Fruit fly (Drosophila melanogaster) whole organism, embryonic: Measurements from ENCODE around the gene CG32195.
A peak's percentile ranks its signal among the peaks of the same experiment; 100 is the strongest.

Experiments
- CG10274 ChIP-seq: fragments of 200-800 bp; sonication (Bioruptor generic); optimal IDR thresholded peaks from 3 replicates; lab custom pipeline; 2017; ENCODE audit warnings: missing biosample characterization, mild to moderate bottlenecking, missing genetic modification characterization
- CG10321 ChIP-seq: fragments of 200-800 bp; sonication (Bioruptor generic); IDR thresholded peaks from 2 replicates; pipeline ENCODE4 v1.3.6; 2022; ENCODE audit warnings: missing biosample characterization, missing genetic modification characterization
- CG10959 ChIP-seq: fragments of 200-800 bp; sonication (Bioruptor generic); IDR thresholded peaks from 2 replicates; pipeline ENCODE4 v1.3.6; 2022; ENCODE audit warnings: missing biosample characterization, missing genetic modification characterization
- CG12104 ChIP-seq: fragments of 200-800 bp; sonication (Bioruptor generic); optimal IDR thresholded peaks from 3 replicates; lab custom pipeline; 2016; ENCODE audit warnings: missing biosample characterization, missing genetic modification characterization
- CG14441 ChIP-seq: fragments of 200-800 bp; sonication (Bioruptor generic); IDR thresholded peaks from 2 replicates; pipeline ENCODE4 v1.3.6; 2022; ENCODE audit warnings: missing biosample characterization, missing genetic modification characterization
- CG17568 ChIP-seq: fragments of 200-800 bp; sonication (Bioruptor generic); optimal IDR thresholded peaks from 2 replicates; lab custom pipeline; 2018; ENCODE audit warnings: missing biosample characterization, mild to moderate bottlenecking, missing genetic modification characterization, moderate library complexity
- CG18011 ChIP-seq: fragments of 200-800 bp; sonication (Bioruptor generic); optimal IDR thresholded peaks from 2 replicates; lab custom pipeline; 2017; ENCODE audit warnings: missing biosample characterization, missing genetic modification characterization, mild to moderate bottlenecking, moderate library complexity, missing genotype
- CG18262 ChIP-seq: fragments of 200-800 bp; optimal IDR thresholded peaks from 3 replicates; lab custom pipeline; 2019; ENCODE audit warnings: missing biosample characterization, mild to moderate bottlenecking, missing genetic modification characterization, moderate library complexity
- CG2875 ChIP-seq: fragments of 200-800 bp; sonication (Bioruptor generic); optimal IDR thresholded peaks from 2 replicates; lab custom pipeline; 2017; ENCODE audit warnings: missing biosample characterization, mild to moderate bottlenecking, missing genetic modification characterization, missing genetic modification reagents
- CG34376 ChIP-seq: fragments of 200-800 bp; sonication (Bioruptor generic); optimal IDR thresholded peaks from 2 replicates; lab custom pipeline; 2018; ENCODE audit warnings: missing biosample characterization, mild to moderate bottlenecking, missing genetic modification characterization
- CG42726 ChIP-seq: fragments of 200-800 bp; sonication (Bioruptor generic); IDR thresholded peaks from 2 replicates; pipeline ENCODE4 v1.3.6; 2022; ENCODE audit warnings: missing biosample characterization, missing genetic modification characterization; ENCODE audit not compliant: partially characterized antibody
- CG4282 ChIP-seq: fragments of 200-800 bp; sonication (Bioruptor generic); optimal IDR thresholded peaks from 2 replicates; lab custom pipeline; 2016; ENCODE audit warnings: missing biosample characterization, missing genetic modification characterization
- CG6765 ChIP-seq: fragments of 200-800 bp; sonication (Bioruptor generic); optimal IDR thresholded peaks from 3 replicates; lab custom pipeline; 2017; ENCODE audit warnings: missing biosample characterization, mild to moderate bottlenecking, missing genetic modification characterization
- CG7271 ChIP-seq: fragments of 200-800 bp; sonication (Bioruptor generic); optimal IDR thresholded peaks from 2 replicates; lab custom pipeline; 2018; ENCODE audit warnings: missing biosample characterization, mild to moderate bottlenecking, missing genetic modification characterization, moderate library complexity
- CG7357 ChIP-seq: fragments of 200-800 bp; sonication (Bioruptor generic); IDR thresholded peaks from 3 replicates; pipeline ENCODE4 v1.3.6; 2022; ENCODE audit warnings: missing biosample characterization, missing genetic modification characterization
- CG7372 ChIP-seq: fragments of 200-800 bp; sonication (Bioruptor generic); IDR thresholded peaks from 2 replicates; pipeline ENCODE4 v1.3.6; 2022; ENCODE audit warnings: missing biosample characterization, missing genetic modification characterization
- CG7745 ChIP-seq: fragments of 200-800 bp; sonication (Bioruptor generic); optimal IDR thresholded peaks from 2 replicates; lab custom pipeline; 2018; ENCODE audit warnings: missing biosample characterization, mild to moderate bottlenecking, missing genetic modification characterization, moderate library complexity
- CG9609 ChIP-seq: fragments of 200-800 bp; sonication (Bioruptor generic); optimal IDR thresholded peaks from 3 replicates; lab custom pipeline; 2016; ENCODE audit warnings: missing biosample characterization, missing genetic modification characterization
- Dip3 ChIP-seq: fragments of 200-800 bp; sonication (Bioruptor generic); optimal IDR thresholded peaks from 3 replicates; lab custom pipeline; 2016; ENCODE audit warnings: missing biosample characterization, missing genetic modification characterization
- Fer1 ChIP-seq: fragments of 200-800 bp; sonication (Bioruptor generic); optimal IDR thresholded peaks from 2 replicates; lab custom pipeline; 2017; ENCODE audit warnings: missing biosample characterization, mild to moderate bottlenecking, missing genetic modification characterization
- Fer3 ChIP-seq: fragments of 200-800 bp; sonication (Bioruptor generic); optimal IDR thresholded peaks from 2 replicates; lab custom pipeline; 2018; ENCODE audit warnings: missing biosample characterization, mild to moderate bottlenecking, missing genetic modification characterization, moderate library complexity
- Gsc ChIP-seq: fragments of 200-800 bp; sonication (Bioruptor generic); IDR thresholded peaks from 2 replicates; pipeline ENCODE4 v1.3.6; 2022; ENCODE audit warnings: missing biosample characterization, missing genetic modification characterization
- Neu2 ChIP-seq: fragments of 200-800 bp; sonication (Bioruptor generic); optimal IDR thresholded peaks from 3 replicates; lab custom pipeline; 2016; ENCODE audit warnings: missing biosample characterization, missing genetic modification characterization, borderline replicate concordance
- Optix ChIP-seq: fragments of 200-800 bp; sonication (Bioruptor generic); IDR thresholded peaks from 3 replicates; pipeline ENCODE4 v1.3.6; 2022; ENCODE audit warnings: missing biosample characterization, missing genetic modification characterization
- Pdp1 ChIP-seq, 2 experiments: fragments of 200-800 bp; sonication (Bioruptor generic); optimal IDR thresholded peaks; 3 replicates each; lab custom pipeline; 2016; ENCODE audit warnings: missing biosample characterization in 2 of 2, missing genetic modification characterization in 2 of 2, mild to moderate bottlenecking in 1 of 2, moderate library complexity in 1 of 2
- Ravus ChIP-seq: fragments of 200-800 bp; sonication (Bioruptor generic); IDR thresholded peaks from 2 replicates; pipeline ENCODE4 v1.3.6; 2022; ENCODE audit warnings: missing biosample characterization, missing genetic modification characterization
- Scr ChIP-seq: fragments of 200-800 bp; sonication (Bioruptor generic); IDR thresholded peaks from 2 replicates; pipeline ENCODE4 v1.3.6; 2022; ENCODE audit warnings: missing biosample characterization, missing genetic modification characterization; ENCODE audit not compliant: partially characterized antibody
- Tbp ChIP-seq: fragments of >200 bp; optimal IDR thresholded peaks from 2 replicates; lab custom pipeline; 2018; ENCODE audit warnings: missing biosample characterization, missing genetic modification characterization
- az2 ChIP-seq: fragments of 200-800 bp; sonication (Bioruptor generic); optimal IDR thresholded peaks from 3 replicates; lab custom pipeline; 2016; ENCODE audit warnings: missing biosample characterization, missing genetic modification characterization
- bab2 ChIP-seq: fragments of 200-800 bp; sonication (Bioruptor generic); optimal IDR thresholded peaks from 2 replicates; lab custom pipeline; 2016; ENCODE audit warnings: missing biosample characterization, missing genetic modification characterization
- chm ChIP-seq: fragments of 200-800 bp; sonication (Bioruptor generic); IDR thresholded peaks from 2 replicates; pipeline ENCODE4 v1.3.6; 2022; ENCODE audit warnings: missing biosample characterization, missing genetic modification characterization
- dpn ChIP-seq, 2 experiments: fragments of 200-800 bp; sonication (Bioruptor generic); optimal IDR thresholded peaks; 3 replicates each; lab custom pipeline; 2016; ENCODE audit warnings: missing biosample characterization in 2 of 2, missing genetic modification characterization in 2 of 2
- en ChIP-seq: fragments of 200-800 bp; sonication (Bioruptor generic); optimal IDR thresholded peaks from 2 replicates; lab custom pipeline; 2016; ENCODE audit warnings: missing biosample characterization, missing genetic modification characterization
- fd102C ChIP-seq: fragments of 200-800 bp; sonication (Bioruptor generic); optimal IDR thresholded peaks from 2 replicates; lab custom pipeline; 2018; ENCODE audit warnings: missing biosample characterization, mild to moderate bottlenecking, missing genetic modification characterization, moderate library complexity
- fd64A ChIP-seq: fragments of 200-800 bp; sonication (Bioruptor generic); optimal IDR thresholded peaks from 3 replicates; lab custom pipeline; 2018; ENCODE audit warnings: missing biosample characterization, mild to moderate bottlenecking, missing genetic modification characterization
- gem ChIP-seq: fragments of 200-800 bp; sonication (Bioruptor generic); optimal IDR thresholded peaks from 2 replicates; lab custom pipeline; 2019; ENCODE audit warnings: missing biosample characterization, mild to moderate bottlenecking, missing genetic modification characterization, moderate library complexity
- gro ChIP-seq: fragments of 200-800 bp; sonication (Bioruptor generic); optimal IDR thresholded peaks from 2 replicates; lab custom pipeline; 2016; ENCODE audit warnings: missing biosample characterization, missing genetic modification characterization
- ham ChIP-seq: fragments of 200-800 bp; sonication (Bioruptor generic); IDR thresholded peaks from 2 replicates; pipeline ENCODE4 v1.3.6; 2022; ENCODE audit warnings: missing biosample characterization, missing genetic modification characterization
- insv ChIP-seq, 2 experiments: fragments of 200-800 bp; sonication (Bioruptor generic); optimal IDR thresholded peaks; 3 replicates each; lab custom pipeline; 2016 to 2018; ENCODE audit warnings: missing biosample characterization in 2 of 2, missing genetic modification characterization in 2 of 2
- kah ChIP-seq: fragments of 200-800 bp; sonication (Bioruptor generic); optimal IDR thresholded peaks from 2 replicates; lab custom pipeline; 2018; ENCODE audit warnings: missing biosample characterization, mild to moderate bottlenecking, missing genetic modification characterization
- lov ChIP-seq, 2 experiments: fragments of 200-800 bp in 1 of 2; fragments of >200 bp in 1 of 2; sonication (Bioruptor generic) in 1 of 2; IDR thresholded peaks in 1 of 2; optimal IDR thresholded peaks in 1 of 2; 2 replicates in 1 of 2; 3 replicates in 1 of 2; pipeline versions ENCODE4 v1.3.6 to Lab custom; 2017 to 2022; ENCODE audit warnings: missing biosample characterization in 1 of 2, missing genetic modification characterization in 1 of 2
- nmo ChIP-seq: fragments of 200-800 bp; sonication (Bioruptor generic); optimal IDR thresholded peaks from 2 replicates; lab custom pipeline; 2018; ENCODE audit warnings: missing biosample characterization, mild to moderate bottlenecking, missing genetic modification characterization, moderate library complexity
- pfk ChIP-seq: fragments of 200-800 bp; sonication (Bioruptor generic); optimal IDR thresholded peaks from 2 replicates; lab custom pipeline; 2018; ENCODE audit warnings: missing biosample characterization, mild to moderate bottlenecking, missing genetic modification characterization, moderate library complexity
- run ChIP-seq: fragments of 200-800 bp; sonication (Bioruptor generic); optimal IDR thresholded peaks from 3 replicates; lab custom pipeline; 2018; ENCODE audit warnings: missing biosample characterization, mild to moderate bottlenecking, missing genetic modification characterization
- scrt ChIP-seq: fragments of 200-800 bp; sonication (Bioruptor generic); optimal IDR thresholded peaks from 2 replicates; lab custom pipeline; 2018; ENCODE audit warnings: missing biosample characterization, mild to moderate bottlenecking, missing genetic modification characterization, moderate library complexity
- sens-2 ChIP-seq: fragments of 200-800 bp; sonication (Bioruptor generic); IDR thresholded peaks from 2 replicates; pipeline ENCODE4 v1.3.6; 2022; ENCODE audit warnings: missing biosample characterization, missing genetic modification characterization
- unpg ChIP-seq: fragments of 200-800 bp; sonication (Bioruptor generic); optimal IDR thresholded peaks from 3 replicates; lab custom pipeline; 2018; ENCODE audit warnings: missing biosample characterization, mild to moderate bottlenecking, missing genetic modification characterization, moderate library complexity
- z ChIP-seq: fragments of 200-800 bp; sonication (Bioruptor generic); IDR thresholded peaks from 3 replicates; pipeline ENCODE4 v1.3.6; 2022; ENCODE audit warnings: missing biosample characterization, missing genetic modification characterization

Gene CG32195

dm6 chr3L:18106021-18106944 lies 6.5 kb upstream of the CG32195 start, which contains the start of the genes CG13698 and mRpS26 (continued):
- TF ChIP-seq CG14441 (GFP tag; lab: Robert Waterston, UW) (peak; percentile 37), CG7745 (tag; lab: Kevin White, UChicago) (no peak), CG2875 (GFP tag; lab: Kevin White, UChicago) (peak; percentile 15), CG10959 (GFP tag; lab: Robert Waterston, UW) (no peak), Scr (GFP tag; lab: Robert Waterston, UW) (no peak), Fer3 (tag; lab: Kevin White, UChicago) (peak; percentile 75), CG6765 (GFP tag; lab: Kevin White, UChicago) (peak; percentile 40), CG42726 (GFP tag; lab: Robert Waterston, UW) (peak; percentile 48; the same call in 1 of the 2 replicates), CG10321 (no peak), Optix (no peak), bab2 (GFP tag; lab: Kevin White, UChicago) (peak; percentile 36), CG18262 (peak; percentile 78), gro (peak; percentile 59), ham (GFP tag; lab: Robert Waterston, UW) (no peak), Dip3 (peak; percentile 55), CG34376 (GFP tag; lab: Kevin White, UChicago) (peak; percentile 67), CG18011 (GFP tag; lab: Kevin White, UChicago) (peak; percentile 91), CG10274 (GFP tag; lab: Kevin White, UChicago) (no peak), gem (peak; percentile 84), Fer1 (GFP tag; lab: Kevin White, UChicago) (peak; percentile 71), CG7357 (GFP tag; lab: Robert Waterston, UW) (no peak), fd102C (no peak), CG12104 (GFP tag; lab: Kevin White, UChicago) (peak; percentile 53), CG17568 (peak; percentile 23), Neu2 (no peak), pfk (GFP tag; lab: Kevin White, UChicago) (no peak), CG7372 (GFP tag; lab: Robert Waterston, UW) (peak; percentile 69), fd64A (no peak), dpn (GFP tag; optimal IDR thresholded peaks at IDR 0.05; lab: Kevin White, UChicago) (peak; percentile 54 to 80), kah (GFP tag; lab: Kevin White, UChicago) (no peak), Pdp1 (GFP tag; optimal IDR thresholded peaks at IDR 0.05; lab: Kevin White, UChicago) (peak; percentile 2 to 99), chm (peak; percentile 52), en (GFP tag; lab: Kevin White, UChicago) (no peak), insv (GFP tag; optimal IDR thresholded peaks at IDR 0.05; lab: Kevin White, UChicago) (no peak), lov (optimal IDR thresholded peaks at IDR 0.05; lab: Kevin White, UChicago) (no peak), lov (GFP tag; IDR thresholded peaks at IDR 0.05; lab: Robert Waterston, UW) (peak; percentile 49; the same call in 1 of the 3 replicates), z (no peak), Ravus (no peak), run (tag; lab: Kevin White, UChicago) (no peak), sens-2 (GFP tag; lab: Robert Waterston, UW) (no peak), CG9609 (GFP tag; lab: Kevin White, UChicago) (no peak), CG4282 (GFP tag; lab: Kevin White, UChicago) (no peak), scrt (peak; percentile 60), CG7271 (tag; lab: Kevin White, UChicago) (no peak), az2 (peak; percentile 69), Gsc (GFP tag; lab: Robert Waterston, UW) (no peak), Tbp (GFP tag; lab: Kevin White, UChicago) (no peak), nmo (peak; percentile 82), unpg (GFP tag; lab: Kevin White, UChicago) (peak; percentile 67)
